Worm (Caenorhabditis elegans): ENCODE data around the gene fbxa-90.

Gene fbxa-90

ce11 chrV:16919675-16920074 lies 46.9 kb upstream of the fbxa-90 start (continued):
- peak; percentile 26; the same call in 1 of the 2 replicates for TF ChIP-seq mcd-1 (GFP tag; IDR thresholded peaks at IDR 0.05)
- TF ChIP-seq B0336.3 (GFP tag; IDR thresholded peaks at IDR 0.05), result 0 out of 2 replicates have a peak, but pooled peaks have one; percentile 45
- TF ChIP-seq ccch-3 (GFP tag; optimal IDR thresholded peaks at IDR 0.05), result no peak
- peak; percentile 67 for TF ChIP-seq F49E8.2 (tag; optimal IDR thresholded peaks at IDR 0.05; ENCODE audit: insufficient read depth)
- TF ChIP-seq madf-6 (GFP tag; IDR thresholded peaks at IDR 0.05), result peak; percentile 45
- TF ChIP-seq let-607 (tag; optimal IDR thresholded peaks at IDR 0.05), result no peak
- TF ChIP-seq akir-1 (GFP tag; optimal IDR thresholded peaks at IDR 0.05), result no peak
- no peak for TF ChIP-seq mel-28 (tag; optimal IDR thresholded peaks at IDR 0.05; ENCODE audit: borderline replicate concordance)
- TF ChIP-seq K11D2.4 (GFP tag; IDR thresholded peaks at IDR 0.05), result no peak
- no peak for TF ChIP-seq ztf-26 (tag; optimal IDR thresholded peaks at IDR 0.05)
- peak; percentile 9 for TF ChIP-seq zim-3 (tag; optimal IDR thresholded peaks at IDR 0.05)
- TF ChIP-seq die-1 (tag; optimal IDR thresholded peaks at IDR 0.05), result peak; percentile 21
- TF ChIP-seq lin-26 (GFP tag; IDR thresholded peaks at IDR 0.05), result 0 out of 2 replicates have a peak, but pooled peaks have one; percentile 32
- TF ChIP-seq egl-18 (GFP tag; IDR thresholded peaks at IDR 0.05), result no peak
- TF ChIP-seq Y95B8A.8 (GFP tag; IDR thresholded peaks at IDR 0.05), result peak; percentile 64; the same call in 1 of the 2 replicates
- no peak for TF ChIP-seq cebp-1 (GFP tag; IDR thresholded peaks at IDR 0.05)
- peak; percentile 10 for TF ChIP-seq cebp-1 (tag; optimal IDR thresholded peaks at IDR 0.05)
- no peak for TF ChIP-seq ama-1 (optimal IDR thresholded peaks at IDR 0.05)
- no peak for TF ChIP-seq ama-1 (GFP tag; optimal IDR thresholded peaks at IDR 0.05)
- TF ChIP-seq efl-1 (GFP tag; optimal IDR thresholded peaks at IDR 0.05), result peak; percentile 9
- TF ChIP-seq tbp1 (GFP tag; optimal IDR thresholded peaks at IDR 0.05), result peak; percentile 27
- TF ChIP-seq F23B12.7 (tag; optimal IDR thresholded peaks at IDR 0.05; ENCODE audit: insufficient read depth), result no peak
- peak; percentile 14 for TF ChIP-seq xnd-1 (tag; optimal IDR thresholded peaks at IDR 0.05)
- no peak for TF ChIP-seq dpff-1 (tag; optimal IDR thresholded peaks at IDR 0.05)
- TF ChIP-seq hrde-1 (tag; optimal IDR thresholded peaks at IDR 0.05; ENCODE audit: borderline replicate concordance), result no peak
- TF ChIP-seq B0019.2 (GFP tag; conservative IDR thresholded peaks at IDR 0.05), result no peak
- TF ChIP-seq unc-62 (GFP tag; optimal IDR thresholded peaks at IDR 0.05), result no peak

ce11 chrV:16921952-16922351 lies 44.7 kb upstream of the fbxa-90 start, which contains the start of gene Y102A5C.4:
Gene Y102A5C.4 (plus strand): TSS chrV:16922252.
- TF ChIP-seq lsl-1 (GFP tag; optimal IDR thresholded peaks at IDR 0.05) (no peak), Y67H2A.10 (GFP tag; conservative IDR thresholded peaks at IDR 0.05) (no peak), lin-54 (GFP tag; optimal IDR thresholded peaks at IDR 0.05) (no peak), ceh-27 (GFP tag; optimal IDR thresholded peaks at IDR 0.05) (no peak), T07F8.4 (tag; optimal IDR thresholded peaks at IDR 0.05) (no peak), gei-17 (GFP tag; optimal IDR thresholded peaks at IDR 0.05) (no peak), tlf-1 (GFP tag; optimal IDR thresholded peaks at IDR 0.05) (no peak), nfya-1 (tag; optimal IDR thresholded peaks at IDR 0.05; ENCODE audit: borderline replicate concordance, insufficient read depth) (no peak), ztf-6 (GFP tag; IDR thresholded peaks at IDR 0.05) (no peak)

DNA sequence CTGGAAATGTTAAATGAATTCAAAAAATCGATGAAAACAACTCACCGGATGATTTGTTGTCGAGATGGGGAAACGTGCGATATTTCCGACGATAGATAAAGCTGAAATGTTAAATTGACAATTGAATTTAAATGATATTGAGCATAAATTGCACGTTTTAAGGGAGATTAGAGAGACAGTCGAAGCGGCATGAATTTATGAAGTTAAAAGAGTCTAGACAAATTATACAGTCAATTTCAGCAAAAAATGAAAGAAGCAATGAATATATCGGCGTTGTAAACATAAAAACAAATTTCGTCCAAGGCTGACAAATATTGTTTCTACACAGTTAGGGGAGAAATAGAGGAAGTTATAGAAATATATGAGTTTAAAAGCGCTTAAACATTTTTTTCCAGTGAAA lies 39.3 kb upstream of the fbxa-90 start, which contains the start of gene Y102A5C.36:
Gene Y102A5C.36, minus strand, starts transcription at position 101 of the 400 bp plus-strand sequence.
- no peak for TF ChIP-seq mcd-1 (GFP tag; IDR thresholded peaks at IDR 0.05)
- TF ChIP-seq C17E4.6 (GFP tag; IDR thresholded peaks at IDR 0.05), result no peak
- no peak for TF ChIP-seq ccch-3 (GFP tag; optimal IDR thresholded peaks at IDR 0.05)
- TF ChIP-seq Y53G8AR.9 (GFP tag; conservative IDR thresholded peaks at IDR 0.05), result no peak
- TF ChIP-seq cebp-2 (GFP tag; IDR thresholded peaks at IDR 0.05), result no peak
- no peak for TF ChIP-seq ztf-3 (GFP tag; optimal IDR thresholded peaks at IDR 0.05)
- no peak for TF ChIP-seq ztf-28 (GFP tag; IDR thresholded peaks at IDR 0.05)
- TF ChIP-seq ceh-100 (GFP tag; IDR thresholded peaks at IDR 0.05), result no peak
- no peak for TF ChIP-seq F10E7.11 (tag; optimal IDR thresholded peaks at IDR 0.05)
- TF ChIP-seq B0261.1 (tag; optimal IDR thresholded peaks at IDR 0.05), result no peak
- TF ChIP-seq madf-8 (GFP tag; conservative IDR thresholded peaks at IDR 0.05), result no peak
- TF ChIP-seq nhr-179 (tag; optimal IDR thresholded peaks at IDR 0.05), result no peak

All from whole organism, young adult.